Worm (Caenorhabditis elegans): Measurements from ENCODE around the gene R74.2.

Gene R74.2

ce11 chrIII:4181338-4181737 lies 6.6 kb upstream of the R74.2 start, which contains the start of gene C16C10.1:
C16C10.1 (minus strand) TSS chrIII:4181438.
- no peak for TF ChIP-seq eor-1 (tag; optimal IDR thresholded peaks at IDR 0.05)

- TF ChIP-seq ztf-4 (tag; optimal IDR thresholded peaks at IDR 0.05) (no peak), unc-62 (GFP tag; optimal IDR thresholded peaks at IDR 0.05) (no peak), mdl-1 (tag; optimal IDR thresholded peaks at IDR 0.05) (no peak), nfya-1 (tag; optimal IDR thresholded peaks at IDR 0.05; ENCODE audit: insufficient read depth) (peak; percentile 22), nhr-76 (tag; optimal IDR thresholded peaks at IDR 0.05) (no peak), ama-1 (optimal IDR thresholded peaks at IDR 0.05) (no peak), pqm-1 (tag; optimal IDR thresholded peaks at IDR 0.05) (no peak), fkh-10 (GFP tag; optimal IDR thresholded peaks at IDR 0.05) (no peak), elt-3 (tag; optimal IDR thresholded peaks at IDR 0.05) (no peak), elt-1 (tag; optimal IDR thresholded peaks at IDR 0.05) (no peak), snpc-4 (tag; optimal IDR thresholded peaks at IDR 0.05) (no peak), nhr-28 (tag; optimal IDR thresholded peaks at IDR 0.05) (no peak), ceh-28 (tag; optimal IDR thresholded peaks at IDR 0.05) (peak; percentile 49), eor-1 (tag; optimal IDR thresholded peaks at IDR 0.05) (no peak), jun-1 (tag; optimal IDR thresholded peaks at IDR 0.05) (no peak), nhr-11 (tag; optimal IDR thresholded peaks at IDR 0.05) (no peak), mml-1 (tag; optimal IDR thresholded peaks at IDR 0.05) (no peak), lin-39 (tag; optimal IDR thresholded peaks at IDR 0.05) (no peak), R02D3.7 (tag; optimal IDR thresholded peaks at IDR 0.05) (no peak), sea-2 (GFP tag; optimal IDR thresholded peaks at IDR 0.05) (no peak), hmg-11 (tag; optimal IDR thresholded peaks at IDR 0.05) (peak; percentile 17), nhr-12 (tag; optimal IDR thresholded peaks at IDR 0.05) (no peak), elt-2 (tag; optimal IDR thresholded peaks at IDR 0.05) (no peak), lin-15B (tag; optimal IDR thresholded peaks at IDR 0.05) (peak; percentile 49), ZK546.5 (tag; optimal IDR thresholded peaks at IDR 0.05) (no peak), fkh-2 (tag; optimal IDR thresholded peaks at IDR 0.05) (no peak), egl-27 (tag; optimal IDR thresholded peaks at IDR 0.05) (no peak), lsy-12 (tag; optimal IDR thresholded peaks at IDR 0.05) (no peak), ceh-82 (tag; optimal IDR thresholded peaks at IDR 0.05) (no peak), aly-2 (tag; optimal IDR thresholded peaks at IDR 0.05) (no peak), nhr-25 (tag; optimal IDR thresholded peaks at IDR 0.05) (no peak), daf-12 (tag; optimal IDR thresholded peaks at IDR 0.05) (no peak)
Measured at ce11 chrIII:4186751-4187309, 1.1 kb upstream of the R74.2 start, which contains the start of gene lars-1. lars-1 (minus strand) TSS chrIII:4186801.

- TF ChIP-seq nhr-23 (tag; optimal IDR thresholded peaks at IDR 0.05) (peak; percentile 4), nhr-43 (tag; optimal IDR thresholded peaks at IDR 0.05; ENCODE audit: poor library complexity, severe bottlenecking) (peak; percentile 10), fos-1 (tag; optimal IDR thresholded peaks at IDR 0.05) (no peak), mml-1 (tag; optimal IDR thresholded peaks at IDR 0.05) (no peak), nhr-237 (tag; optimal IDR thresholded peaks at IDR 0.05) (no peak), eor-1 (tag; optimal IDR thresholded peaks at IDR 0.05) (no peak)
Measured at ce11 chrIII:4189602-4190001, 1.6 kb downstream of the R74.2 start.

ce11 chrIII:4190241-4190640 lies 2.3 kb downstream of the R74.2 start, which contains the start of gene spp-28:
spp-28 (minus strand) TSS chrIII:4190341.
- no peak for TF ChIP-seq skn-1 (tag; optimal IDR thresholded peaks at IDR 0.05)
- TF ChIP-seq egl-5 (tag; optimal IDR thresholded peaks at IDR 0.05): no peak
- TF ChIP-seq sea-2 (GFP tag; optimal IDR thresholded peaks at IDR 0.05): no peak
- no peak for TF ChIP-seq ceh-16 (tag; optimal IDR thresholded peaks at IDR 0.05)
- TF ChIP-seq fkh-2 (tag; optimal IDR thresholded peaks at IDR 0.05): no peak
- no peak for TF ChIP-seq ceh-82 (tag; optimal IDR thresholded peaks at IDR 0.05)
- no peak for TF ChIP-seq elt-2 (tag; optimal IDR thresholded peaks at IDR 0.05)
- TF ChIP-seq eor-1 (tag; optimal IDR thresholded peaks at IDR 0.05): no peak
- no peak for TF ChIP-seq elt-1 (tag; optimal IDR thresholded peaks at IDR 0.05)
- TF ChIP-seq elt-3 (tag; optimal IDR thresholded peaks at IDR 0.05): no peak
- no peak for TF ChIP-seq ceh-28 (tag; optimal IDR thresholded peaks at IDR 0.05)
- TF ChIP-seq nhr-28 (tag; optimal IDR thresholded peaks at IDR 0.05): no peak
- no peak for TF ChIP-seq R02D3.7 (tag; optimal IDR thresholded peaks at IDR 0.05)
- no peak for TF ChIP-seq daf-12 (tag; optimal IDR thresholded peaks at IDR 0.05)
- TF ChIP-seq tbx-2 (tag; optimal IDR thresholded peaks at IDR 0.05): no peak
- no peak for TF ChIP-seq unc-62 (GFP tag; optimal IDR thresholded peaks at IDR 0.05)
- TF ChIP-seq pqm-1 (tag; optimal IDR thresholded peaks at IDR 0.05): no peak
- no peak for TF ChIP-seq ztf-11 (tag; optimal IDR thresholded peaks at IDR 0.05)
- no peak for TF ChIP-seq lsy-12 (tag; optimal IDR thresholded peaks at IDR 0.05)

All from whole organism, L3 larva.